Worm (Caenorhabditis elegans): ENCODE data around the gene trx-2.

ce11 chrV:10320101-10320761, 5.8 kb downstream of the trx-2 start, which contains the start of the genes gna-1 and B0024.13:
- TF ChIP-seq ztf-29 (GFP tag; IDR thresholded peaks at IDR 0.05) (no peak), tab-1 (GFP tag; IDR thresholded peaks at IDR 0.05) (no peak), ref-1 (GFP tag; conservative IDR thresholded peaks at IDR 0.05) (no peak), T22C8.4 (GFP tag; IDR thresholded peaks at IDR 0.05) (no peak)
